Worm (Caenorhabditis elegans) whole organism, L2 larva: ENCODE results near the gene smut-1.
A peak's percentile ranks its signal among the peaks of the same experiment; 100 is the strongest.

Experiments
- C34F6.9 ChIP-seq: fragments of 150-350 bp; optimal IDR thresholded peaks from 2 replicates; lab custom pipeline; 2014; ENCODE audit warnings: missing biosample characterization, missing genetic modification characterization
- R02D3.7 ChIP-seq: fragments of 150-350 bp; optimal IDR thresholded peaks from 2 replicates; lab custom pipeline; 2014; ENCODE audit warnings: missing biosample characterization, missing genetic modification characterization
- Y55F3AM.14 ChIP-seq: fragments of 200-800 bp; sonication (Bioruptor generic); optimal IDR thresholded peaks from 2 replicates; lab custom pipeline; 2018; ENCODE audit warnings: mild to moderate bottlenecking, missing genetic modification characterization, missing compliant biosample characterization
- ZK546.5 ChIP-seq: sonication (generic microtip); optimal IDR thresholded peaks from 2 replicates; lab custom pipeline; 2017; ENCODE audit warnings: missing biosample characterization, missing genetic modification characterization
- alr-1 ChIP-seq: fragments of 150-350 bp; optimal IDR thresholded peaks from 2 replicates; lab custom pipeline; 2014; ENCODE audit warnings: missing biosample characterization, missing genetic modification characterization
- aly-2 ChIP-seq: fragments of 150-350 bp; optimal IDR thresholded peaks from 2 replicates; lab custom pipeline; 2014; ENCODE audit warnings: missing biosample characterization, missing genetic modification characterization
- blmp-1 ChIP-seq: sonication (generic microtip); optimal IDR thresholded peaks from 2 replicates; lab custom pipeline; 2017; ENCODE audit warnings: missing genetic modification characterization, mild to moderate bottlenecking, missing compliant biosample characterization, antibody characterized with exemption, moderate library complexity; ENCODE audit not compliant: insufficient read depth
- ceh-16 ChIP-seq: fragments of 150-350 bp; optimal IDR thresholded peaks from 2 replicates; lab custom pipeline; 2014; ENCODE audit warnings: missing biosample characterization, missing genetic modification characterization
- ceh-82 ChIP-seq: fragments of 150-350 bp; optimal IDR thresholded peaks from 2 replicates; lab custom pipeline; 2014; ENCODE audit warnings: missing biosample characterization, missing genetic modification characterization
- crh-2 ChIP-seq: sonication (generic microtip); optimal IDR thresholded peaks from 2 replicates; lab custom pipeline; 2017; ENCODE audit warnings: missing biosample characterization, missing genetic modification characterization
- dmd-4 ChIP-seq: sonication (generic microtip); optimal IDR thresholded peaks from 2 replicates; lab custom pipeline; 2017; ENCODE audit warnings: missing biosample characterization, missing genetic modification characterization
- egl-27 ChIP-seq: sonication (generic microtip); optimal IDR thresholded peaks from 3 replicates; lab custom pipeline; 2017; ENCODE audit warnings: missing biosample characterization, missing genetic modification reagents, missing genetic modification characterization
- elt-1 ChIP-seq: fragments of 150-350 bp; optimal IDR thresholded peaks from 2 replicates; lab custom pipeline; 2014; ENCODE audit warnings: missing biosample characterization, missing genetic modification characterization
- elt-3 ChIP-seq: sonication (generic microtip); optimal IDR thresholded peaks from 2 replicates; lab custom pipeline; 2017; ENCODE audit warnings: missing biosample characterization, missing genetic modification characterization
- fos-1 ChIP-seq: fragments of 150-350 bp; optimal IDR thresholded peaks from 2 replicates; lab custom pipeline; 2014; ENCODE audit warnings: missing biosample characterization, missing genetic modification characterization
- gmeb-1 ChIP-seq: fragments of 150-350 bp; optimal IDR thresholded peaks from 2 replicates; lab custom pipeline; 2014; ENCODE audit warnings: missing biosample characterization, missing genetic modification characterization
- lin-11 ChIP-seq: fragments of 150-350 bp; sonication (generic microtip); optimal IDR thresholded peaks from 2 replicates; lab custom pipeline; 2014; ENCODE audit warnings: missing biosample characterization, missing genetic modification characterization, inconsistent platforms, mixed read lengths
- lin-13 ChIP-seq: fragments of 150-350 bp; optimal IDR thresholded peaks from 2 replicates; lab custom pipeline; 2014; ENCODE audit warnings: missing biosample characterization, missing genetic modification reagents, missing genetic modification characterization
- lin-39 ChIP-seq: fragments of 150-350 bp; optimal IDR thresholded peaks from 2 replicates; lab custom pipeline; 2014; ENCODE audit warnings: missing biosample characterization, missing genetic modification reagents, missing genetic modification characterization
- lsy-2 ChIP-seq, 2 experiments: fragments of 150-350 bp in 1 of 2; sonication (generic microtip) in 1 of 2; optimal IDR thresholded peaks; 2 replicates each; lab custom pipeline; 2014 to 2017; ENCODE audit warnings: missing biosample characterization in 2 of 2, missing genetic modification characterization in 2 of 2
- mab-5 ChIP-seq: fragments of 150-350 bp; optimal IDR thresholded peaks from 2 replicates; lab custom pipeline; 2014; ENCODE audit warnings: missing biosample characterization, missing genetic modification characterization
- mbf-1 ChIP-seq: sonication (generic microtip); optimal IDR thresholded peaks from 2 replicates; lab custom pipeline; 2017; ENCODE audit warnings: missing biosample characterization, missing genetic modification characterization
- nhr-11 ChIP-seq: fragments of 150-350 bp; optimal IDR thresholded peaks from 2 replicates; lab custom pipeline; 2014; ENCODE audit warnings: missing biosample characterization, missing genetic modification characterization
- nhr-12 ChIP-seq: fragments of 150-350 bp; optimal IDR thresholded peaks from 2 replicates; lab custom pipeline; 2014; ENCODE audit warnings: missing biosample characterization, missing genetic modification characterization
- nhr-129 ChIP-seq: fragments of 150-350 bp; optimal IDR thresholded peaks from 2 replicates; lab custom pipeline; 2014; ENCODE audit warnings: missing biosample characterization, missing genetic modification characterization
- nhr-21 ChIP-seq: fragments of 150-350 bp; optimal IDR thresholded peaks from 2 replicates; lab custom pipeline; 2014; ENCODE audit warnings: missing biosample characterization, missing genetic modification characterization
- nhr-23 ChIP-seq: fragments of 150-350 bp; optimal IDR thresholded peaks from 2 replicates; lab custom pipeline; 2014; ENCODE audit warnings: missing biosample characterization, missing genetic modification reagents, missing genetic modification characterization
- nhr-237 ChIP-seq: fragments of 150-350 bp; optimal IDR thresholded peaks from 2 replicates; lab custom pipeline; 2014; ENCODE audit warnings: missing biosample characterization, missing genetic modification characterization
- nhr-25 ChIP-seq: fragments of 150-350 bp; sonication (generic microtip); optimal IDR thresholded peaks from 3 replicates; lab custom pipeline; 2014; ENCODE audit warnings: missing biosample characterization, missing genetic modification characterization
- nhr-6 ChIP-seq: fragments of 150-350 bp; optimal IDR thresholded peaks from 2 replicates; lab custom pipeline; 2014; ENCODE audit warnings: missing biosample characterization, missing genetic modification characterization
- peb-1 ChIP-seq: fragments of 150-350 bp; optimal IDR thresholded peaks from 2 replicates; lab custom pipeline; 2014; ENCODE audit warnings: missing biosample characterization, missing genetic modification characterization
- skn-1 ChIP-seq: sonication (generic microtip); optimal IDR thresholded peaks from 2 replicates; lab custom pipeline; 2017; ENCODE audit warnings: missing biosample characterization, missing genetic modification characterization
- sma-3 ChIP-seq: sonication (generic microtip); optimal IDR thresholded peaks from 2 replicates; lab custom pipeline; 2016; ENCODE audit warnings: missing genetic modification reagents, missing genetic modification characterization, missing compliant biosample characterization
- sma-9 ChIP-seq, 2 experiments: fragments of 150-350 bp in 1 of 2; sonication (generic microtip) in 1 of 2; optimal IDR thresholded peaks; 2 replicates each; lab custom pipeline; 2014 to 2016; ENCODE audit warnings: missing genetic modification characterization in 2 of 2, mild to moderate bottlenecking in 1 of 2, missing biosample characterization in 1 of 2, missing compliant biosample characterization in 1 of 2, missing genetic modification reagents in 1 of 2, moderate library complexity in 1 of 2
- snpc-4 ChIP-seq: fragments of 150-350 bp; optimal IDR thresholded peaks from 2 replicates; lab custom pipeline; 2014; ENCODE audit warnings: missing biosample characterization, missing genetic modification characterization
- unc-39 ChIP-seq: fragments of 150-350 bp; optimal IDR thresholded peaks from 2 replicates; lab custom pipeline; 2014; ENCODE audit warnings: missing biosample characterization, missing genetic modification characterization
- unc-55 ChIP-seq: fragments of 150-350 bp; sonication (generic microtip); optimal IDR thresholded peaks from 3 replicates; lab custom pipeline; 2014; ENCODE audit warnings: missing biosample characterization, missing genetic modification reagents, missing genetic modification characterization
- unc-62 ChIP-seq: fragments of 150-350 bp; optimal IDR thresholded peaks from 2 replicates; lab custom pipeline; 2014; ENCODE audit warnings: missing biosample characterization, missing genetic modification reagents, missing genetic modification characterization
- zag-1 ChIP-seq: fragments of 150-350 bp; optimal IDR thresholded peaks from 2 replicates; lab custom pipeline; 2014; ENCODE audit warnings: missing biosample characterization, missing genetic modification characterization
- ztf-1 ChIP-seq: fragments of 200-800 bp; sonication (Bioruptor generic); conservative IDR thresholded peaks from 2 replicates; pipeline ENCODE4 v1.3.6; 2022; ENCODE audit warnings: missing genetic modification characterization, missing compliant biosample characterization
- ztf-11 ChIP-seq: sonication (generic microtip); optimal IDR thresholded peaks from 2 replicates; lab custom pipeline; 2017; ENCODE audit warnings: missing biosample characterization, missing genetic modification characterization
- ztf-4 ChIP-seq: fragments of 150-350 bp; optimal IDR thresholded peaks from 2 replicates; lab custom pipeline; 2014; ENCODE audit warnings: missing biosample characterization, missing genetic modification characterization

smut-1 gene

ce11 chrV:6096559-6097155, at the start of gene smut-1:
smut-1 (plus strand) TSS chrV:6097105.
- TF ChIP-seq sma-3 (GFP tag; lab: Kevin White, UChicago) (no peak), elt-1 (tag; lab: Kevin White, UChicago) (no peak), elt-3 (tag; lab: Kevin White, UChicago) (no peak), lin-11 (tag; lab: Kevin White, UChicago) (no peak), fos-1 (no peak), mbf-1 (no peak), crh-2 (no peak), nhr-11 (tag; lab: Kevin White, UChicago) (no peak), lin-39 (no peak), lin-13 (GFP tag; lab: Kevin White, UChicago) (no peak), unc-55 (GFP tag; lab: Kevin White, UChicago) (no peak), ZK546.5 (tag; lab: Kevin White, UChicago) (no peak), unc-62 (GFP tag; lab: Kevin White, UChicago) (no peak), nhr-12 (no peak), sma-9 (GFP tag; optimal IDR thresholded peaks at IDR 0.05; lab: Kevin White, UChicago) (no peak), sma-9 (tag; optimal IDR thresholded peaks at IDR 0.05; lab: Kevin White, UChicago) (no peak), zag-1 (tag; lab: Kevin White, UChicago) (no peak), ztf-4 (no peak)

ce11 chrV:6047818-6048217, 49.1 kb upstream of the smut-1 start, which contains the start of gene pgap-3:
pgap-3 (minus strand) TSS chrV:6047918.
- TF ChIP-seq alr-1 (tag; lab: Kevin White, UChicago) (no peak), crh-2 (no peak)

ce11 chrV:6051159-6051558, 45.7 kb upstream of the smut-1 start, which contains the start of gene jamp-1:
jamp-1 (minus strand) TSS chrV:6051259.
- TF ChIP-seq crh-2 (no peak), R02D3.7 (tag; lab: Kevin White, UChicago) (no peak), gmeb-1 (tag; lab: Kevin White, UChicago) (no peak), ZK546.5 (tag; lab: Kevin White, UChicago) (no peak), aly-2 (no peak), nhr-11 (tag; lab: Kevin White, UChicago) (no peak), sma-3 (GFP tag; lab: Kevin White, UChicago) (no peak), elt-3 (tag; lab: Kevin White, UChicago) (no peak), ztf-1 (GFP tag; lab: Robert Waterston, UW) (no peak), nhr-25 (tag; lab: Kevin White, UChicago) (no peak), nhr-129 (tag; lab: Kevin White, UChicago) (no peak), lin-13 (GFP tag; lab: Kevin White, UChicago) (no peak)

- no peak for TF ChIP-seq nhr-11 (tag; lab: Kevin White, UChicago)
- TF ChIP-seq ztf-11 (tag; lab: Kevin White, UChicago), result no peak
- no peak for TF ChIP-seq unc-39 (tag; lab: Kevin White, UChicago)
- peak; percentile 68 for TF ChIP-seq gmeb-1 (tag; lab: Kevin White, UChicago)
- TF ChIP-seq nhr-12, result no peak
- TF ChIP-seq fos-1, result peak; percentile 97
- no peak for TF ChIP-seq aly-2
- TF ChIP-seq lin-39, result no peak
- no peak for TF ChIP-seq ztf-1 (GFP tag; lab: Robert Waterston, UW)
- TF ChIP-seq elt-1 (tag; lab: Kevin White, UChicago), result no peak
- peak; percentile 91 for TF ChIP-seq mab-5 (tag; lab: Kevin White, UChicago)
- no peak for TF ChIP-seq R02D3.7 (tag; lab: Kevin White, UChicago)
- no peak for TF ChIP-seq Y55F3AM.14 (GFP tag; lab: Kevin White, UChicago)
- TF ChIP-seq nhr-25 (tag; lab: Kevin White, UChicago), result peak; percentile 73
- peak; percentile 97 for TF ChIP-seq C34F6.9 (tag; lab: Kevin White, UChicago)
- TF ChIP-seq alr-1 (tag; lab: Kevin White, UChicago), result no peak
- TF ChIP-seq peb-1 (tag; lab: Kevin White, UChicago), result no peak
- TF ChIP-seq ceh-82 (tag; lab: Kevin White, UChicago), result peak; percentile 17
- TF ChIP-seq unc-62 (GFP tag; lab: Kevin White, UChicago), result no peak
- peak; percentile 74 for TF ChIP-seq sma-3 (GFP tag; lab: Kevin White, UChicago)
- peak; percentile 49 for TF ChIP-seq lin-11 (tag; lab: Kevin White, UChicago)
- peak; percentile 89 for TF ChIP-seq crh-2
- TF ChIP-seq snpc-4 (tag; lab: Kevin White, UChicago), result peak; percentile 22
- no peak for TF ChIP-seq elt-3 (tag; lab: Kevin White, UChicago)
- TF ChIP-seq skn-1 (tag; lab: Kevin White, UChicago), result peak; percentile 47
- peak; percentile 85 for TF ChIP-seq lin-13 (GFP tag; lab: Kevin White, UChicago)
- TF ChIP-seq unc-55 (GFP tag; lab: Kevin White, UChicago), result peak; percentile 97
- peak; percentile 89 for TF ChIP-seq nhr-129 (tag; lab: Kevin White, UChicago)
- TF ChIP-seq dmd-4 (tag; lab: Kevin White, UChicago), result no peak
- TF ChIP-seq blmp-1, result peak; percentile 18
- TF ChIP-seq ztf-4, result peak; percentile 73
- TF ChIP-seq nhr-237 (tag; lab: Kevin White, UChicago), result no peak
- TF ChIP-seq nhr-21 (tag; lab: Kevin White, UChicago), result peak; percentile 22
- TF ChIP-seq nhr-6, result peak; percentile 59
- TF ChIP-seq lsy-2 (tag; optimal IDR thresholded peaks at IDR 0.05; lab: Kevin White, UChicago), result peak; percentile 43 to 91
- TF ChIP-seq ceh-16 (tag; lab: Kevin White, UChicago), result peak; percentile 32
- TF ChIP-seq egl-27, result peak; percentile 22
- no peak for TF ChIP-seq nhr-23 (tag; lab: Kevin White, UChicago)
- no peak for TF ChIP-seq ZK546.5 (tag; lab: Kevin White, UChicago)
Observed at ce11 chrV:6053188-6053687, 43.7 kb upstream of the smut-1 start, which contains the start of gene seip-1. seip-1 (minus strand) TSS chrV:6053238.
